Worm (Caenorhabditis elegans): ENCODE data around the gene dnj-13.

The dnj-13 gene

DNA sequence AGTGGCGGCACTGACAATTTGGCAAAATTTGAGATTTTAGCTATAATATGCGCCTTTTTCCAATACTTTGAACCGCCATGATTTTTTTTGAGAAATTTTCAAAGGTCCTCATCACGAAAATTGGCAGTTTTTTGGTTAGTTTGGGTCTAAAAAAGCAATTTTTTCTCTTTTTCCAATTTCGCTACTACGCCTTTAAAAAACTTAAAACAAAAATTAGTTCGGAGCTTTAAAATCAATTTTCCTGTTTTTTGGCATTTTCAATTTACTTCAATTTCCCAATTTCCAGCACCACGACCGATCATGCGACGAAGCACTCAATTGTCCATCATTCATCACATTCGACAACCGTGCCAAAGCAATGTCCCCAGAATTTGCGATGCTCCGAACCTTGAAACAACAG is 48.1 kb upstream of the dnj-13 start, which contains the start of gene B0334.5:
Gene B0334.5 (plus strand): TSS at position 301 of the 400 bp plus-strand sequence.
- TF ChIP-seq ztf-11 (tag; optimal IDR thresholded peaks at IDR 0.05) = no peak
- no peak for TF ChIP-seq fos-1 (tag; optimal IDR thresholded peaks at IDR 0.05)
- TF ChIP-seq unc-86 (tag; optimal IDR thresholded peaks at IDR 0.05) = no peak
- TF ChIP-seq sup-37 (GFP tag; optimal IDR thresholded peaks at IDR 0.05) = no peak
- TF ChIP-seq C16A3.4 (tag; optimal IDR thresholded peaks at IDR 0.05) = no peak
- no peak for TF ChIP-seq lin-14 (GFP tag; optimal IDR thresholded peaks at IDR 0.05)
- no peak for TF ChIP-seq ceh-82 (tag; optimal IDR thresholded peaks at IDR 0.05)
- no peak for TF ChIP-seq dsc-1 (tag; optimal IDR thresholded peaks at IDR 0.05)
- TF ChIP-seq skn-1 (tag; optimal IDR thresholded peaks at IDR 0.05) = no peak
- no peak for TF ChIP-seq elt-2 (tag; optimal IDR thresholded peaks at IDR 0.05)

DNA sequence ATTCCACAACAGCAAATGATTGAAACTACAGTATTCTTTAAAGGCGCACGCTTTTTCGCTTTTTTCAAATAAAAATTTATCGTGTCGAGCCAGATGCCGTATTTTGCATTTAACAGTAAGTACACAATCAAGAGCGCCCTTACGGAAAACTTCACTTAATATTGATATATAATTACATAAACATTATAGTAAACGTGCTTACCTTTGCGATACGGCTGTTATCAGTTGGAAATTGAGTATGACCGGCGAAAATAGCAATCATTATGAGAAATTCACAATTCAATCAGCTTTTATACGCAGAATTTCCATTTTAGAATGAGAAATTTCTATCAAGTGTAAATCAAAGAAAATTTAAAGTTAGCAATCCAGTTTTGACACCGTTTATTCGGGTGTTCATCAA is 45.3 kb upstream of the dnj-13 start, which contains the start of gene B0334.20:
Gene B0334.20 (minus strand): TSS at position 262 of the 400 bp plus-strand sequence.
- TF ChIP-seq nhr-237 (tag; optimal IDR thresholded peaks at IDR 0.05) = no peak
- no peak for TF ChIP-seq snu-23 (GFP tag; optimal IDR thresholded peaks at IDR 0.05)
- no peak for TF ChIP-seq Y116A8C.19 (tag; optimal IDR thresholded peaks at IDR 0.05; ENCODE audit: borderline replicate concordance)
- no peak for TF ChIP-seq nhr-77 (tag; optimal IDR thresholded peaks at IDR 0.05)
- TF ChIP-seq snpc-4 (tag; optimal IDR thresholded peaks at IDR 0.05) = no peak
- TF ChIP-seq unc-130 (tag; optimal IDR thresholded peaks at IDR 0.05) = no peak
- no peak for TF ChIP-seq sup-37 (GFP tag; optimal IDR thresholded peaks at IDR 0.05)
- no peak for TF ChIP-seq rnt-1 (tag; optimal IDR thresholded peaks at IDR 0.05)

DNA sequence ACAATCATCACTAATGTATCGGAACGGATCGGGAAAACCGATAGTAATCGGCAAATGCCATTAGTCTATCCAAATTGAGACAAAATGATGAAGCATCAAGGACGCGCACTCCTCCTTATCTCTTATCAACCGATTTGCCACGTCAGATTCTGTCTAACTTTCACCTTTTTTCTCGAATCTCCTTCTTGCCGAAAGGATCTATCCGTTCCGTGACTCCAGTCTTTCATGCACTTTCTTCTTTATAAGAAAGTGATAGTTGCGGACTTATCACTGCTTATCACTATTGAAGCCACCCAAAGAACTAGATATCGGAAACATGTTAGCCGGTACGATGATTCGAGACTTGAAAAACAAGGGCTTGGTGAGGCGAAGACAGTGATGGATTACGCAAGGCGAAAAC is 43.5 kb upstream of the dnj-13 start:
- TF ChIP-seq blmp-1 (tag; optimal IDR thresholded peaks at IDR 0.05) (peak; percentile 100), unc-98 (GFP tag; IDR thresholded peaks at IDR 0.05) (no peak), nhr-20 (tag; optimal IDR thresholded peaks at IDR 0.05) (peak; percentile 7), elt-3 (tag; optimal IDR thresholded peaks at IDR 0.05) (peak; percentile 28 to 96 (median 84)), lin-14 (GFP tag; optimal IDR thresholded peaks at IDR 0.05) (no peak)

DNA sequence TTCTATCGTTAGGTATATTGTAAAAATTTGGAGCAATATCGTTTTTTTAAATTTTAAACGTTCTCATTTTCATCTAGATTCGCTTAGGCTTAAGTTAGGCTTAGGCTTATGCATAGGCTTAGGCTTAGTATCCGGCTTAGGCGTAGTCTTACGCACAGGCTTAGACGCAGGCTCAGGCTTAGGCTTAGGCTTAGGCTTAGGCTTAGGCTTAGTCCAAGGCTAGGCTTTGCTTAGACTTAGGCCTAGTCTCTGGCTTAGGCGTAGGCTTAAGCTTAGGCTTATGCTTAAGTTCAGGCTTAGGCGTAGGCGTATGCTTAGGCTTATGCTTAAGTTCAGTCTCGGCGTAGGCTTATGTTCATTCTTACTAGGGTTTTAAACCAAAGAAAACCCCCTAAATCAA is 41.7 kb upstream of the dnj-13 start:
- TF ChIP-seq snpc-4 (tag; optimal IDR thresholded peaks at IDR 0.05) (no peak), swsn-7 (tag; optimal IDR thresholded peaks at IDR 0.05) (no peak), blmp-1 (tag; optimal IDR thresholded peaks at IDR 0.05) (no peak), nhr-20 (tag; optimal IDR thresholded peaks at IDR 0.05) (no peak), lin-14 (GFP tag; optimal IDR thresholded peaks at IDR 0.05) (no peak), egl-13 (tag; optimal IDR thresholded peaks at IDR 0.05) (no peak), grh-1 (GFP tag; IDR thresholded peaks at IDR 0.05) (no peak), ces-1 (GFP tag; optimal IDR thresholded peaks at IDR 0.05) (no peak), ceh-90 (tag; optimal IDR thresholded peaks at IDR 0.05) (no peak), aha-1 (tag; optimal IDR thresholded peaks at IDR 0.05) (no peak)

DNA sequence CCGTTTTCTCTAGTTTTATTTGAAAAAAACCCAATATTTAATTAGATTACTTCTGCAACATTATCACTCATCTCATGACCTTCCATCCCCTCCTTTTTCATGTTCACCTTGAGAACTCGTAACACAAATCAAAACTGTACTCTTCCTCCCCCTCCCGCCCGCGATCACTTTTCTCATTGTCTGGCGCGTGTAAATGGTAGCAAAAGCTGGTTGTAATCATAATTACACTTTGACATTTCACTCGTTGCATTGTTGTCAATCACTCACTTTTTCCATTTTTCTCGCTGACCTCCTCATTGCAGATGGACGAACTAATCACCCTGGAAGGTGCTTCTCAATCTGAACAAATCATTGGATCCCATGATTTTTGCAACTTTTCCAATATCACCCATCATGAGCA is 35.1 kb upstream of the dnj-13 start, which contains the start of gene npr-41:
Gene npr-41 (plus strand): TSS at position 301 of the 400 bp plus-strand sequence.
- TF ChIP-seq nhr-85 (tag) = peak; percentile 19
- TF ChIP-seq lin-35 (GFP tag; optimal IDR thresholded peaks at IDR 0.05) = no peak

DNA sequence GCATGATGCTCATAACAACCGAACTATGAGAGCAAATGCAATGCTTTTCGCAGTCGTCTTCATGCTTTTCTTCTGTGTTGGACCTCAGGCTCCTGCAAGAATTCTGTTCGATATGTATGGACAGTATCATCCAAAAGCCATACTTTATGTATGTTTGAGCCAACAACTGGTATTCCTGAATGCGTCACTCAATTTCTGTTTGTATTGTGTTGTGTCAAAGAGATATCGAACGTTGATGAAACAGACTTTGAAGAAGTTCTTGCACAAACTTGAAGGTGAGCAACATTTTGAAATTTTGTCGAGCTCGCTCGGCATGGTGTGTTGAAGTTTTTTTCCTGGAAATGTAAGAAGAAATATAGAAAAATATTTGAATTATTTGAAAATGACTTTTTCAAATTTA is 32.6 kb upstream of the dnj-13 start:
- no peak for TF ChIP-seq efl-1 (optimal IDR thresholded peaks at IDR 0.05)
- TF ChIP-seq efl-1 (GFP tag; optimal IDR thresholded peaks at IDR 0.05 in 1 of 2) = peak in 1 of 2 experiments; percentile 56
- TF ChIP-seq isw-1 (GFP tag; IDR thresholded peaks at IDR 0.05) = no peak

DNA sequence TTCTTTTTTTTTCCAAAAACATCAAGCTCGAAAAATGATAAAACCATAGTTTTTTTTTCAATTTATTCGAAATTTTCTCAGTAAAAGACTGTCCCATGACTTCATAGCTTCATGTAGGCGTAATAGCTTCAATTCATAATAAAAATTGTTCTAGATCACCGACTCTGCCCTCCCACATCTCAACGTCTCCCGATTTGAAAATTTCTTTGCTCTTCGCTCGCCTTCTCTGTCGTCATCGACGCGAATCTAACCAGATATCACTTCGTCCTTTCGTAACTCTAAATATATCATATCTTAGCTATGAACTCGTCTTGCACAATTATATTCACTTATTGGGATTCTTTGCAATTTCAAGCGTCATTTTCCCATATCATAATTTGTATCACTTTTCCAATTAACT is 30.7 kb upstream of the dnj-13 start, which contains the start of gene srh-44:
Gene srh-44 (plus strand): TSS at position 301 of the 400 bp plus-strand sequence.
- TF ChIP-seq lin-15B (tag; optimal IDR thresholded peaks at IDR 0.05) (no peak), ceh-82 (tag; optimal IDR thresholded peaks at IDR 0.05) (no peak), lin-13 (GFP tag; optimal IDR thresholded peaks at IDR 0.05) (no peak), nhr-76 (tag; optimal IDR thresholded peaks at IDR 0.05) (no peak), unc-62 (GFP tag; optimal IDR thresholded peaks at IDR 0.05) (no peak)

All from whole organism, L1 larva.